Fruit fly (Drosophila melanogaster) whole organism, pupa: ENCODE results near the gene CG6865.
A peak's percentile ranks its signal among the peaks of the same experiment; 100 is the strongest.

Experiments
- D1 ChIP-seq: fragments of 200-800 bp; sonication (Bioruptor generic); optimal IDR thresholded peaks from 2 replicates; lab custom pipeline; 2018; ENCODE audit warnings: missing biosample characterization, mild to moderate bottlenecking, missing genetic modification characterization, moderate library complexity
- fd96Ca ChIP-seq: fragments of 200-800 bp; sonication (Bioruptor generic); IDR thresholded peaks from 3 replicates; pipeline ENCODE4 v1.3.6; 2022; ENCODE audit warnings: missing biosample characterization, missing genetic modification characterization
- gl ChIP-seq: fragments of 200-800 bp; sonication (Bioruptor generic); optimal IDR thresholded peaks from 2 replicates; lab custom pipeline; 2018; ENCODE audit warnings: missing biosample characterization, mild to moderate bottlenecking, missing genetic modification characterization
- rn ChIP-seq: fragments of 200-800 bp; sonication (Bioruptor generic); IDR thresholded peaks from 2 replicates; pipeline ENCODE4 v1.3.6; 2022; ENCODE audit warnings: missing biosample characterization, missing genetic modification characterization

DNA sequence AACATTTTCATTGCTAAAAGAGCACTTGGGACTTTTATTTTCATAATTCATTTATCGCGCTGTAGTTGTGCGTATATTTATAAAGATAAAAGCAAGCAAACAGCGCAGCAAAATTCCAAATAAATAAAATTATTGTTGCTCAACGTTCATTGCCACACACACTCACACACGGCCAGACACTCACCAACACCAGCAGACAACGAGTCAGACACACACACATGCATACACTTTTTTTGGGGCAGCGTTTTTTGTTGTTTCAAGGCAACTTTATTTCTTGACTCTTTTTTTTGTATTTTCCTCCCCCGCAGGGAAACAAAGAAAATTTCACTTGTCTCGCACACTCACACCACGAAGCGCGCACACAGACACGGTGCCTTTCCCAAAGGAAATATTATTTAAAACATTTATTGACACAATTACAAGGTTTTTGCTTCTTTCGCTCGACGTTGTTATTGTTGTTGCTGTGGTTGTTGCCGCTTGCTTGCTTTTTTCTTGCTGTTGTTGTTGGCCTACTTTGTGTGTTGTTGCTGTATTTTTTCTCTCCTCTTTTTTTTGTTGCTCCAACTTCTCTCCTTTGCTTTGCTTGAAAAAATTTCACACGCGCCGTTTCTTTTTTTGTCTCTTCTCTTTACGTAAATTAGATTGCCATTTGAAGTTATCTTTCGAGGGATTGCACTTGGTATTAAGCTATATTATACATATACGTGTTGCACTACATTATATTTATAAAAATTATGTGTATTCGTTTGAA lies 43.4 kb upstream of the CG6865 start:
- TF ChIP-seq D1 (tag; lab: Kevin White, UChicago) (no peak), rn (no peak), gl (peak; percentile 77), fd96Ca (GFP tag; lab: Robert Waterston, UW) (no peak; the same call in 1 of the 3 replicates)
